Worm (Caenorhabditis elegans) whole organism, young adult: ENCODE data around the gene F31F7.2.

Experiments
- B0336.3 ChIP-seq: fragments of 200-800 bp; sonication (Bioruptor generic); IDR thresholded peaks from 2 replicates; pipeline ENCODE4 v1.3.6; 2022; ENCODE audit warnings: missing genetic modification characterization, missing compliant biosample characterization
- F23B12.7 ChIP-seq: sonication (generic microtip); optimal IDR thresholded peaks from 2 replicates; lab custom pipeline; 2017; ENCODE audit warnings: missing genetic modification characterization, mild to moderate bottlenecking, missing compliant biosample characterization, antibody characterized with exemption, moderate library complexity; ENCODE audit not compliant: insufficient read depth
- F37B4.10 ChIP-seq: fragments of 200-800 bp; sonication (Bioruptor generic); IDR thresholded peaks from 2 replicates; pipeline ENCODE4 v1.3.6; 2022; ENCODE audit warnings: missing genetic modification characterization, missing compliant biosample characterization
- K11D2.4 ChIP-seq: fragments of 200-800 bp; sonication (Bioruptor generic); IDR thresholded peaks from 2 replicates; pipeline ENCODE4 v1.3.6; 2022; ENCODE audit warnings: missing genetic modification reagents, missing genetic modification characterization, missing compliant biosample characterization
- K12H6.12 ChIP-seq: fragments of 200-800 bp; sonication (Bioruptor generic); optimal IDR thresholded peaks from 2 replicates; lab custom pipeline; 2018; ENCODE audit warnings: mild to moderate bottlenecking, missing genetic modification characterization, missing compliant biosample characterization
- Y53G8AR.9 ChIP-seq: fragments of 200-800 bp; sonication (Bioruptor generic); conservative IDR thresholded peaks from 2 replicates; pipeline ENCODE4 v1.3.6; 2022; ENCODE audit warnings: missing genetic modification reagents, missing genetic modification characterization, missing compliant biosample characterization
- Y56A3A.18 ChIP-seq: fragments of 200-800 bp; sonication (Bioruptor generic); IDR thresholded peaks from 2 replicates; pipeline ENCODE4 v1.3.6; 2022; ENCODE audit warnings: missing genetic modification reagents, missing genetic modification characterization, missing compliant biosample characterization
- Y95B8A.8 ChIP-seq: fragments of 200-800 bp; sonication (Bioruptor generic); IDR thresholded peaks from 2 replicates; pipeline ENCODE4 v1.3.6; 2022; ENCODE audit warnings: missing genetic modification reagents, missing genetic modification characterization, missing compliant biosample characterization
- ZK185.1 ChIP-seq: sonication (generic microtip); optimal IDR thresholded peaks from 2 replicates; lab custom pipeline; 2016; ENCODE audit warnings: mild to moderate bottlenecking, missing genetic modification characterization, missing compliant biosample characterization; ENCODE audit not compliant: poor library complexity, severe bottlenecking
- aptf-3 ChIP-seq: fragments of 200-800 bp; sonication (Bioruptor generic); IDR thresholded peaks from 2 replicates; pipeline ENCODE4 v1.3.6; 2022; ENCODE audit warnings: missing genetic modification characterization, missing compliant biosample characterization
- atf-7 ChIP-seq: sonication (generic microtip); optimal IDR thresholded peaks from 2 replicates; lab custom pipeline; 2017; ENCODE audit warnings: mild to moderate bottlenecking, missing genetic modification characterization, missing compliant biosample characterization
- attf-3 ChIP-seq: fragments of 200-800 bp; sonication (Bioruptor generic); conservative IDR thresholded peaks from 2 replicates; pipeline ENCODE4 v1.3.6; 2022; ENCODE audit warnings: missing genetic modification reagents, missing genetic modification characterization, missing compliant biosample characterization
- cebp-1 ChIP-seq, 2 experiments: fragments of 200-800 bp in 1 of 2; sonication (Bioruptor generic) in 1 of 2; sonication (generic microtip) in 1 of 2; IDR thresholded peaks in 1 of 2; optimal IDR thresholded peaks in 1 of 2; 2 replicates each; pipeline versions ENCODE4 v1.3.6 to Lab custom; 2017 to 2022; ENCODE audit warnings: missing compliant biosample characterization in 2 of 2, missing genetic modification characterization in 2 of 2, mild to moderate bottlenecking in 1 of 2, missing genetic modification reagents in 1 of 2, moderate library complexity in 1 of 2
- ceh-100 ChIP-seq: fragments of 200-800 bp; sonication (Bioruptor generic); IDR thresholded peaks from 2 replicates; pipeline ENCODE4 v1.3.6; 2022; ENCODE audit warnings: missing genetic modification reagents, missing genetic modification characterization, missing compliant biosample characterization
- ceh-58 ChIP-seq: fragments of 200-800 bp; sonication (Bioruptor generic); IDR thresholded peaks from 2 replicates; pipeline ENCODE4 v1.3.6; 2022; ENCODE audit warnings: missing genetic modification characterization, missing compliant biosample characterization
- chd-7 ChIP-seq: sonication (generic microtip); optimal IDR thresholded peaks from 2 replicates; lab custom pipeline; 2016; ENCODE audit warnings: mild to moderate bottlenecking, missing genetic modification characterization, moderate library complexity, missing compliant biosample characterization
- dpff-1 ChIP-seq: sonication (generic microtip); optimal IDR thresholded peaks from 2 replicates; lab custom pipeline; 2017; ENCODE audit warnings: mild to moderate bottlenecking, missing genetic modification characterization, missing compliant biosample characterization
- egl-44 ChIP-seq: fragments of 200-800 bp; sonication (Bioruptor generic); IDR thresholded peaks from 2 replicates; pipeline ENCODE4 v1.3.6; 2022; ENCODE audit warnings: missing genetic modification reagents, missing genetic modification characterization, missing compliant biosample characterization
- ekl-4 ChIP-seq: fragments of 200-800 bp; sonication (Bioruptor generic); IDR thresholded peaks from 2 replicates; pipeline ENCODE4 v1.3.6; 2022; ENCODE audit warnings: missing genetic modification reagents, missing genetic modification characterization, missing compliant biosample characterization
- hlh-12 ChIP-seq: sonication (generic microtip); optimal IDR thresholded peaks from 2 replicates; lab custom pipeline; 2016; ENCODE audit warnings: missing genetic modification characterization, missing compliant biosample characterization
- lag-1 ChIP-seq: fragments of 200-800 bp; sonication (Bioruptor generic); IDR thresholded peaks from 2 replicates; pipeline ENCODE4 v1.3.6; 2022; ENCODE audit warnings: missing genetic modification reagents, missing genetic modification characterization, missing compliant biosample characterization
- let-607 ChIP-seq, 2 experiments: fragments of 200-800 bp in 1 of 2; sonication (Bioruptor generic) in 1 of 2; sonication (generic microtip) in 1 of 2; optimal IDR thresholded peaks; 2 replicates each; lab custom pipeline; 2016 to 2018; ENCODE audit warnings: mild to moderate bottlenecking in 2 of 2, missing compliant biosample characterization in 2 of 2, missing genetic modification characterization in 2 of 2, moderate library complexity in 2 of 2, missing genotype in 1 of 2
- lin-40 ChIP-seq: sonication (generic microtip); optimal IDR thresholded peaks from 2 replicates; lab custom pipeline; 2016; ENCODE audit warnings: missing genetic modification characterization, mild to moderate bottlenecking, missing compliant biosample characterization, missing genotype, missing genetic modification reagents
- lin-54 ChIP-seq: fragments of 200-800 bp; sonication (Bioruptor generic); optimal IDR thresholded peaks from 2 replicates; lab custom pipeline; 2018; ENCODE audit warnings: mild to moderate bottlenecking, missing genetic modification characterization, missing compliant biosample characterization
- madf-10 ChIP-seq: sonication (generic microtip); optimal IDR thresholded peaks from 2 replicates; lab custom pipeline; 2016; ENCODE audit warnings: mild to moderate bottlenecking, missing genetic modification characterization, missing compliant biosample characterization
- madf-8 ChIP-seq: fragments of 200-800 bp; sonication (Bioruptor generic); conservative IDR thresholded peaks from 2 replicates; pipeline ENCODE4 v1.3.6; 2022; ENCODE audit warnings: missing genetic modification reagents, missing genetic modification characterization, missing compliant biosample characterization
- mcd-1 ChIP-seq: fragments of 200-800 bp; sonication (Bioruptor generic); IDR thresholded peaks from 2 replicates; pipeline ENCODE4 v1.3.6; 2022; ENCODE audit warnings: missing genetic modification reagents, missing genetic modification characterization, missing compliant biosample characterization
- mes-4 ChIP-seq: sonication (generic microtip); optimal IDR thresholded peaks from 2 replicates; lab custom pipeline; 2016; ENCODE audit warnings: missing genotype, missing genetic modification characterization, missing compliant biosample characterization
- nfya-1 ChIP-seq: sonication (generic microtip); optimal IDR thresholded peaks from 2 replicates; lab custom pipeline; 2017; ENCODE audit warnings: antibody characterized with exemption, missing compliant biosample characterization, missing genetic modification characterization, borderline replicate concordance; ENCODE audit not compliant: insufficient read depth
- nhr-120 ChIP-seq: fragments of 200-800 bp; sonication (Bioruptor generic); IDR thresholded peaks from 2 replicates; pipeline ENCODE4 v1.3.6; 2022; ENCODE audit warnings: missing genetic modification characterization, missing compliant biosample characterization
- nhr-80 ChIP-seq: sonication (generic microtip); optimal IDR thresholded peaks from 2 replicates; lab custom pipeline; 2016; ENCODE audit warnings: missing genetic modification characterization, missing compliant biosample characterization
- rcor-1 ChIP-seq: fragments of 200-800 bp; sonication (Bioruptor generic); IDR thresholded peaks from 2 replicates; pipeline ENCODE4 v1.3.6; 2022; ENCODE audit warnings: missing genetic modification reagents, missing genetic modification characterization, missing compliant biosample characterization
- rpc-1 ChIP-seq, 2 experiments: fragments of 150-350 bp in 1 of 2; sonication (generic microtip) in 1 of 2; optimal IDR thresholded peaks; 2 replicates each; lab custom pipeline; 2014 to 2018; ENCODE audit warnings: missing biosample characterization in 1 of 2, missing genetic modification characterization in 1 of 2, missing genetic modification reagents in 1 of 2, missing genotype in 1 of 2
- sea-2 ChIP-seq: fragments of 200-800 bp; sonication (Bioruptor generic); IDR thresholded peaks from 2 replicates; pipeline ENCODE4 v1.3.6; 2022; ENCODE audit warnings: missing genetic modification characterization, missing compliant biosample characterization
- snpc-3.4 ChIP-seq: sonication (generic microtip); optimal IDR thresholded peaks from 2 replicates; lab custom pipeline; 2017; ENCODE audit warnings: missing genetic modification characterization, mild to moderate bottlenecking, missing compliant biosample characterization, antibody characterized with exemption, moderate library complexity, missing genotype, missing genetic modification reagents
- snpc-4 ChIP-seq, 5 experiments: fragments of 150-350 bp in 1 of 5; sonication (generic microtip) in 4 of 5; optimal IDR thresholded peaks; 2 replicates each; lab custom pipeline; 2014 to 2018; ENCODE audit warnings: missing genetic modification characterization in 5 of 5, missing biosample characterization in 3 of 5, antibody characterized with exemption in 2 of 5, mild to moderate bottlenecking in 2 of 5, missing compliant biosample characterization in 2 of 5, missing genotype in 2 of 5, moderate library complexity in 2 of 5, missing genetic modification reagents in 1 of 5
- somi-1 ChIP-seq: fragments of 200-800 bp; sonication (Bioruptor generic); optimal IDR thresholded peaks from 2 replicates; lab custom pipeline; 2018; ENCODE audit warnings: mild to moderate bottlenecking, missing genetic modification characterization, missing compliant biosample characterization
- sptf-2 ChIP-seq: fragments of 200-800 bp; sonication (Bioruptor generic); optimal IDR thresholded peaks from 2 replicates; lab custom pipeline; 2018; ENCODE audit warnings: mild to moderate bottlenecking, missing genetic modification characterization, missing compliant biosample characterization
- tbp1 ChIP-seq: fragments of 200-800 bp; sonication (Bioruptor generic); optimal IDR thresholded peaks from 2 replicates; lab custom pipeline; 2018; ENCODE audit warnings: mild to moderate bottlenecking, missing genetic modification characterization, missing compliant biosample characterization
- tbx-9 ChIP-seq: sonication (generic microtip); optimal IDR thresholded peaks from 2 replicates; lab custom pipeline; 2016; ENCODE audit warnings: borderline replicate concordance, missing genetic modification characterization, inconsistent platforms, missing compliant biosample characterization
- tlf-1 ChIP-seq: fragments of 200-800 bp; sonication (Bioruptor generic); optimal IDR thresholded peaks from 2 replicates; lab custom pipeline; 2018; ENCODE audit warnings: mild to moderate bottlenecking, missing genetic modification characterization, missing compliant biosample characterization
- zfh-2 ChIP-seq: fragments of 200-800 bp; sonication (Bioruptor generic); conservative IDR thresholded peaks from 2 replicates; pipeline ENCODE4 v1.3.6; 2022; ENCODE audit warnings: missing genetic modification reagents, missing genetic modification characterization, missing compliant biosample characterization
- ztf-25 ChIP-seq: fragments of 200-800 bp; sonication (Bioruptor generic); IDR thresholded peaks from 2 replicates; pipeline ENCODE4 v1.3.6; 2022; ENCODE audit warnings: missing genetic modification reagents, missing genetic modification characterization, missing compliant biosample characterization
- ztf-6 ChIP-seq: fragments of 200-800 bp; sonication (Bioruptor generic); IDR thresholded peaks from 2 replicates; pipeline ENCODE4 v1.3.6; 2022; ENCODE audit warnings: missing genetic modification reagents, missing genetic modification characterization, missing compliant biosample characterization

Gene F31F7.2

DNA sequence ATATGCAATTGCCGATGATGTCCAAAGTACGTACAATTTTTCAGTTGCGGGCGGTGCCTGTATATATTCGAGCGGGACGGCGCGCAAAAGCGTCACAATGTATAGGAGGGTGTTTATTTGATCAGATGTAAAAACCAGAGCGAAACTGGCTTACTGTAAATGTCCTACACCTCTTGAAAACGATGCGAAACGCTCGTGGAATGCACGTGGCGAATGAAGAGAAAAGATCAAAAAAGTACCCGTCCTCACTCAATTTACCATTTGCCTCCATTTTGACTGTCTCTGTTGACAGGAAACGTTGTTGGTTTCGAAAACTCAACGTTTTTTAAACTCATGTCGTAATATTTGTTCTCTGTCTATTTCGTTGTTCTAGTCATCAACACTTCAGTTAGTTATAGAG is 29.9 kb upstream of the F31F7.2 start (continued):
- TF ChIP-seq madf-10 (tag; lab: Kevin White, UChicago) (peak; percentile 21), zfh-2 (GFP tag; lab: Robert Waterston, UW) (no peak), tlf-1 (GFP tag; lab: Kevin White, UChicago) (no peak), ekl-4 (no peak), cebp-1 (GFP tag; IDR thresholded peaks at IDR 0.05; lab: Robert Waterston, UW) (no peak), cebp-1 (tag; optimal IDR thresholded peaks at IDR 0.05; lab: Kevin White, UChicago) (peak; percentile 67), Y53G8AR.9 (GFP tag; lab: Robert Waterston, UW) (no peak), ZK185.1 (no peak), egl-44 (GFP tag; lab: Robert Waterston, UW) (no peak), snpc-3.4 (no peak), mcd-1 (GFP tag; lab: Robert Waterston, UW) (peak; percentile 37; the same call in 1 of the 2 replicates), ceh-100 (no peak), chd-7 (tag; lab: Kevin White, UChicago) (no peak), snpc-4 (GFP tag; optimal IDR thresholded peaks at IDR 0.05; lab: Kevin White, UChicago) (no peak), snpc-4 (tag; optimal IDR thresholded peaks at IDR 0.05; lab: Kevin White, UChicago) (no peak), let-607 (tag; optimal IDR thresholded peaks at IDR 0.05; lab: Kevin White, UChicago) (peak in 1 of 2 experiments; percentile 36), K12H6.12 (tag; lab: Kevin White, UChicago) (no peak), nhr-80 (peak; percentile 57), tbp1 (peak; percentile 25), F23B12.7 (tag; lab: Kevin White, UChicago) (no peak), somi-1 (GFP tag; lab: Kevin White, UChicago) (peak; percentile 40), nhr-120 (GFP tag; lab: Robert Waterston, UW) (no peak), B0336.3 (0 out of 2 replicates have a peak, but pooled peaks have one; percentile 27), attf-3 (GFP tag; lab: Robert Waterston, UW) (no peak), lin-40 (tag; lab: Kevin White, UChicago) (peak; percentile 48)
- TF ChIP-seq, all 124 proteins: peak for 14

ce11 chrV:6243260-6243659 is 27.4 kb upstream of the F31F7.2 start:
- peak; percentile 4 for TF ChIP-seq chd-7 (tag; lab: Kevin White, UChicago)
- TF ChIP-seq K11D2.4, result no peak
- TF ChIP-seq hlh-12 (tag; lab: Kevin White, UChicago), result no peak
- peak; percentile 46 for TF ChIP-seq madf-10 (tag; lab: Kevin White, UChicago)
- no peak for TF ChIP-seq ekl-4
- no peak for TF ChIP-seq sptf-2
- TF ChIP-seq ceh-58 (GFP tag; lab: Robert Waterston, UW), result no peak
- no peak for TF ChIP-seq tbx-9 (tag; lab: Kevin White, UChicago)
- no peak for TF ChIP-seq let-607 (tag; optimal IDR thresholded peaks at IDR 0.05; lab: Kevin White, UChicago)
- TF ChIP-seq snpc-4 (GFP tag; optimal IDR thresholded peaks at IDR 0.05; lab: Kevin White, UChicago), result no peak
- peak in 1 of 4 experiments; percentile 2 for TF ChIP-seq snpc-4 (tag; optimal IDR thresholded peaks at IDR 0.05; lab: Kevin White, UChicago)
- no peak for TF ChIP-seq dpff-1 (tag; lab: Kevin White, UChicago)
- TF ChIP-seq lin-54 (GFP tag; lab: Kevin White, UChicago), result peak; percentile 17
- no peak for TF ChIP-seq ztf-6 (GFP tag; lab: Robert Waterston, UW)
- TF ChIP-seq madf-8 (GFP tag; lab: Robert Waterston, UW), result no peak
- TF ChIP-seq atf-7 (tag; lab: Kevin White, UChicago), result peak; percentile 46
- TF ChIP-seq rcor-1 (GFP tag; lab: Robert Waterston, UW), result no peak
- TF ChIP-seq Y95B8A.8 (GFP tag; lab: Robert Waterston, UW), result no peak
- TF ChIP-seq ztf-25 (GFP tag; lab: Robert Waterston, UW), result no peak
- no peak for TF ChIP-seq aptf-3 (GFP tag; lab: Robert Waterston, UW)
- peak; percentile 93 for TF ChIP-seq nhr-80
- TF ChIP-seq Y56A3A.18 (GFP tag; lab: Robert Waterston, UW), result no peak
- TF ChIP-seq tbp1, result peak; percentile 7
- TF ChIP-seq F37B4.10 (GFP tag; lab: Robert Waterston, UW), result no peak
- no peak for TF ChIP-seq lag-1 (GFP tag; lab: Robert Waterston, UW)
- no peak for TF ChIP-seq sea-2 (GFP tag; lab: Robert Waterston, UW)
- 0 out of 2 replicates have a peak, but pooled peaks have one; percentile 11 for TF ChIP-seq zfh-2 (GFP tag; lab: Robert Waterston, UW)
- no peak for TF ChIP-seq mes-4
- TF ChIP-seq nfya-1 (tag; lab: Kevin White, UChicago), result no peak
- TF ChIP-seq attf-3 (GFP tag; lab: Robert Waterston, UW), result no peak
- TF ChIP-seq rpc-1 (optimal IDR thresholded peaks at IDR 0.05; lab: Kevin White, UChicago), result no peak
- no peak for TF ChIP-seq rpc-1 (tag; optimal IDR thresholded peaks at IDR 0.05; lab: Kevin White, UChicago)
